Worm (Caenorhabditis elegans) whole organism, L2 larva: ENCODE results near the gene uig-1.

Experiments used
- C34F6.9 ChIP-seq: fragments of 150-350 bp; optimal IDR thresholded peaks from 2 replicates; lab custom pipeline; 2014; ENCODE audit warnings: missing biosample characterization, missing genetic modification characterization
- Y55F3AM.14 ChIP-seq: fragments of 200-800 bp; sonication (Bioruptor generic); optimal IDR thresholded peaks from 2 replicates; lab custom pipeline; 2018; ENCODE audit warnings: mild to moderate bottlenecking, missing genetic modification characterization, missing compliant biosample characterization
- alr-1 ChIP-seq: fragments of 150-350 bp; optimal IDR thresholded peaks from 2 replicates; lab custom pipeline; 2014; ENCODE audit warnings: missing biosample characterization, missing genetic modification characterization
- aly-2 ChIP-seq: fragments of 150-350 bp; optimal IDR thresholded peaks from 2 replicates; lab custom pipeline; 2014; ENCODE audit warnings: missing biosample characterization, missing genetic modification characterization
- blmp-1 ChIP-seq: sonication (generic microtip); optimal IDR thresholded peaks from 2 replicates; lab custom pipeline; 2017; ENCODE audit warnings: missing genetic modification characterization, mild to moderate bottlenecking, missing compliant biosample characterization, antibody characterized with exemption, moderate library complexity; ENCODE audit not compliant: insufficient read depth
- ceh-16 ChIP-seq: fragments of 150-350 bp; optimal IDR thresholded peaks from 2 replicates; lab custom pipeline; 2014; ENCODE audit warnings: missing biosample characterization, missing genetic modification characterization
- ceh-82 ChIP-seq: fragments of 150-350 bp; optimal IDR thresholded peaks from 2 replicates; lab custom pipeline; 2014; ENCODE audit warnings: missing biosample characterization, missing genetic modification characterization
- dmd-4 ChIP-seq: sonication (generic microtip); optimal IDR thresholded peaks from 2 replicates; lab custom pipeline; 2017; ENCODE audit warnings: missing biosample characterization, missing genetic modification characterization
- egl-27 ChIP-seq: sonication (generic microtip); optimal IDR thresholded peaks from 3 replicates; lab custom pipeline; 2017; ENCODE audit warnings: missing biosample characterization, missing genetic modification reagents, missing genetic modification characterization
- elt-1 ChIP-seq: fragments of 150-350 bp; optimal IDR thresholded peaks from 2 replicates; lab custom pipeline; 2014; ENCODE audit warnings: missing biosample characterization, missing genetic modification characterization
- fos-1 ChIP-seq: fragments of 150-350 bp; optimal IDR thresholded peaks from 2 replicates; lab custom pipeline; 2014; ENCODE audit warnings: missing biosample characterization, missing genetic modification characterization
- lin-39 ChIP-seq: fragments of 150-350 bp; optimal IDR thresholded peaks from 2 replicates; lab custom pipeline; 2014; ENCODE audit warnings: missing biosample characterization, missing genetic modification reagents, missing genetic modification characterization
- mab-5 ChIP-seq: fragments of 150-350 bp; optimal IDR thresholded peaks from 2 replicates; lab custom pipeline; 2014; ENCODE audit warnings: missing biosample characterization, missing genetic modification characterization
- mbf-1 ChIP-seq: sonication (generic microtip); optimal IDR thresholded peaks from 2 replicates; lab custom pipeline; 2017; ENCODE audit warnings: missing biosample characterization, missing genetic modification characterization
- mdl-1 ChIP-seq, 2 experiments: fragments of 150-350 bp in 1 of 2; sonication (generic microtip) in 1 of 2; optimal IDR thresholded peaks; 2 replicates each; lab custom pipeline; 2017; ENCODE audit warnings: missing biosample characterization in 2 of 2, missing genetic modification characterization in 2 of 2
- nhr-10 ChIP-seq: sonication (generic microtip); optimal IDR thresholded peaks from 2 replicates; lab custom pipeline; 2017; ENCODE audit warnings: missing biosample characterization, missing genetic modification characterization
- nhr-11 ChIP-seq: fragments of 150-350 bp; optimal IDR thresholded peaks from 2 replicates; lab custom pipeline; 2014; ENCODE audit warnings: missing biosample characterization, missing genetic modification characterization
- nhr-12 ChIP-seq: fragments of 150-350 bp; optimal IDR thresholded peaks from 2 replicates; lab custom pipeline; 2014; ENCODE audit warnings: missing biosample characterization, missing genetic modification characterization
- nhr-21 ChIP-seq: fragments of 150-350 bp; optimal IDR thresholded peaks from 2 replicates; lab custom pipeline; 2014; ENCODE audit warnings: missing biosample characterization, missing genetic modification characterization
- nhr-23 ChIP-seq: fragments of 150-350 bp; optimal IDR thresholded peaks from 2 replicates; lab custom pipeline; 2014; ENCODE audit warnings: missing biosample characterization, missing genetic modification reagents, missing genetic modification characterization
- nhr-25 ChIP-seq: fragments of 150-350 bp; sonication (generic microtip); optimal IDR thresholded peaks from 3 replicates; lab custom pipeline; 2014; ENCODE audit warnings: missing biosample characterization, missing genetic modification characterization
- nhr-77 ChIP-seq: fragments of 150-350 bp; optimal IDR thresholded peaks from 2 replicates; lab custom pipeline; 2014; ENCODE audit warnings: missing biosample characterization, missing genetic modification characterization
- peb-1 ChIP-seq: fragments of 150-350 bp; optimal IDR thresholded peaks from 2 replicates; lab custom pipeline; 2014; ENCODE audit warnings: missing biosample characterization, missing genetic modification characterization
- sem-4 ChIP-seq: fragments of 150-350 bp; optimal IDR thresholded peaks from 2 replicates; lab custom pipeline; 2014; ENCODE audit warnings: missing biosample characterization, missing genetic modification reagents, missing genetic modification characterization
- skn-1 ChIP-seq: sonication (generic microtip); optimal IDR thresholded peaks from 2 replicates; lab custom pipeline; 2017; ENCODE audit warnings: missing biosample characterization, missing genetic modification characterization
- sma-3 ChIP-seq: sonication (generic microtip); optimal IDR thresholded peaks from 2 replicates; lab custom pipeline; 2016; ENCODE audit warnings: missing genetic modification reagents, missing genetic modification characterization, missing compliant biosample characterization
- sma-9 ChIP-seq, 2 experiments: fragments of 150-350 bp in 1 of 2; sonication (generic microtip) in 1 of 2; optimal IDR thresholded peaks; 2 replicates each; lab custom pipeline; 2014 to 2016; ENCODE audit warnings: missing genetic modification characterization in 2 of 2, mild to moderate bottlenecking in 1 of 2, missing biosample characterization in 1 of 2, missing compliant biosample characterization in 1 of 2, missing genetic modification reagents in 1 of 2, moderate library complexity in 1 of 2
- snpc-4 ChIP-seq: fragments of 150-350 bp; optimal IDR thresholded peaks from 2 replicates; lab custom pipeline; 2014; ENCODE audit warnings: missing biosample characterization, missing genetic modification characterization
- unc-55 ChIP-seq: fragments of 150-350 bp; sonication (generic microtip); optimal IDR thresholded peaks from 3 replicates; lab custom pipeline; 2014; ENCODE audit warnings: missing biosample characterization, missing genetic modification reagents, missing genetic modification characterization
- unc-62 ChIP-seq: fragments of 150-350 bp; optimal IDR thresholded peaks from 2 replicates; lab custom pipeline; 2014; ENCODE audit warnings: missing biosample characterization, missing genetic modification reagents, missing genetic modification characterization
- zag-1 ChIP-seq: fragments of 150-350 bp; optimal IDR thresholded peaks from 2 replicates; lab custom pipeline; 2014; ENCODE audit warnings: missing biosample characterization, missing genetic modification characterization
- ztf-1 ChIP-seq: fragments of 200-800 bp; sonication (Bioruptor generic); conservative IDR thresholded peaks from 2 replicates; pipeline ENCODE4 v1.3.6; 2022; ENCODE audit warnings: missing genetic modification characterization, missing compliant biosample characterization
- ztf-11 ChIP-seq: sonication (generic microtip); optimal IDR thresholded peaks from 2 replicates; lab custom pipeline; 2017; ENCODE audit warnings: missing biosample characterization, missing genetic modification characterization
- ztf-4 ChIP-seq: fragments of 150-350 bp; optimal IDR thresholded peaks from 2 replicates; lab custom pipeline; 2014; ENCODE audit warnings: missing biosample characterization, missing genetic modification characterization

The uig-1 gene

ce11 chrV:13249436-13249835, 46.3 kb downstream of the uig-1 start, which contains the start of gene odr-3:
Gene odr-3 (minus strand): TSS chrV:13249536.
- TF ChIP-seq nhr-25 (tag; lab: Kevin White, UChicago) (no peak), sma-3 (GFP tag; lab: Kevin White, UChicago) (no peak), nhr-12 (tag; lab: Kevin White, UChicago) (no peak), nhr-21 (tag; lab: Kevin White, UChicago) (no peak), skn-1 (no peak), blmp-1 (no peak), nhr-10 (no peak), sem-4 (tag; lab: Kevin White, UChicago) (no peak), C34F6.9 (tag; lab: Kevin White, UChicago) (no peak), aly-2 (tag; lab: Kevin White, UChicago) (no peak)
- TF ChIP-seq, all 48 proteins: peak for 0

- peak; percentile 40 for TF ChIP-seq sem-4 (tag; lab: Kevin White, UChicago)
- TF ChIP-seq nhr-23 (tag; lab: Kevin White, UChicago) = no peak
- TF ChIP-seq fos-1 = peak; percentile 17
- TF ChIP-seq nhr-77 = no peak
- TF ChIP-seq alr-1 (tag; lab: Kevin White, UChicago) = no peak
- TF ChIP-seq egl-27 (tag; lab: Kevin White, UChicago) = peak; percentile 60
- TF ChIP-seq nhr-25 (tag; lab: Kevin White, UChicago) = no peak
- TF ChIP-seq nhr-21 (tag; lab: Kevin White, UChicago) = peak; percentile 62
- TF ChIP-seq blmp-1 = peak; percentile 8
- TF ChIP-seq ztf-4 (tag; lab: Kevin White, UChicago) = no peak
- no peak for TF ChIP-seq ztf-1 (GFP tag; lab: Robert Waterston, UW)
- TF ChIP-seq mbf-1 (tag; lab: Kevin White, UChicago) = no peak
- TF ChIP-seq unc-62 = no peak
- no peak for TF ChIP-seq nhr-11 (tag; lab: Kevin White, UChicago)
- TF ChIP-seq sma-9 (GFP tag; optimal IDR thresholded peaks at IDR 0.05; lab: Kevin White, UChicago) = peak; percentile 99
- no peak for TF ChIP-seq sma-9 (tag; optimal IDR thresholded peaks at IDR 0.05; lab: Kevin White, UChicago)
- no peak for TF ChIP-seq Y55F3AM.14 (GFP tag; lab: Kevin White, UChicago)
These were observed 52.6 kb downstream of the uig-1 start for ce11 chrV:13243205-13243604.

ce11 chrV:13236507-13236906, 59.3 kb downstream of the uig-1 start, which contains the start of gene dmd-10:
Gene dmd-10 (minus strand): TSS chrV:13236607.
- TF ChIP-seq mab-5 (tag; lab: Kevin White, UChicago) (no peak), unc-55 (GFP tag; lab: Kevin White, UChicago) (no peak), ztf-11 (no peak), nhr-12 (tag; lab: Kevin White, UChicago) (no peak), peb-1 (tag; lab: Kevin White, UChicago) (no peak), ceh-16 (tag; lab: Kevin White, UChicago) (no peak), nhr-77 (no peak), nhr-25 (tag; lab: Kevin White, UChicago) (no peak), elt-1 (tag; lab: Kevin White, UChicago) (no peak), dmd-4 (no peak), mdl-1 (tag; optimal IDR thresholded peaks at IDR 0.05; lab: Kevin White, UChicago) (no peak), ceh-82 (tag; lab: Kevin White, UChicago) (no peak), lin-39 (no peak)
- TF ChIP-seq, all 48 proteins: peak for 0

DNA sequence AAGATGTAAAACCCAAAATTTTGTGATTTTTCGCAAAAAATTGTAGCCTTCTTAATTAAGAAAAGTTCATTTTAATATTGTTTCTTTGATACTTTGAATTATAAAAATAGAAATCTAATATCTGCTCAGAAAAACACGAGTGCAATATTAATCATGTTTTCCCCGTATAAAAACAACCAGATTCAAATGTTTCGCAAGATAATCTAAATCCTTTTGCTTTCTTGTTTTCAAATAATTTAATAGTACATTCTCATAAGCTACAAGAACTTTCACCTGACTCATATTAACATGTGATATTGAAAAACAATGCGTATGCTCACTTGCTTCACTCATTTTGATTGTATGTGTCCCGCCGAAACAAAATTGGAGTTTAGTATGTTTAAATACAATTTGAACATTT, 60.5 kb downstream of the uig-1 start:
- TF ChIP-seq ztf-4 (tag; lab: Kevin White, UChicago) (peak; percentile 24), nhr-10 (no peak), skn-1 (peak; percentile 55)

- TF ChIP-seq lin-39 (no peak), ceh-16 (tag; lab: Kevin White, UChicago) (no peak), ztf-1 (GFP tag; lab: Robert Waterston, UW) (no peak), mab-5 (tag; lab: Kevin White, UChicago) (no peak), zag-1 (no peak), sma-9 (GFP tag; optimal IDR thresholded peaks at IDR 0.05; lab: Kevin White, UChicago) (no peak), sma-9 (tag; optimal IDR thresholded peaks at IDR 0.05; lab: Kevin White, UChicago) (no peak), ztf-4 (tag; lab: Kevin White, UChicago) (no peak), skn-1 (no peak), snpc-4 (tag; lab: Kevin White, UChicago) (no peak), dmd-4 (no peak), blmp-1 (no peak)
These were observed 66.2 kb downstream of the uig-1 start for ce11 chrV:13229538-13229937.
